Worm (Caenorhabditis elegans) whole organism, L3 larva: ENCODE data around the gene sdz-9.
A peak's percentile ranks its signal among the peaks of the same experiment; 100 is the strongest.

Experiments
- R02D3.7 ChIP-seq: fragments of 150-350 bp; optimal IDR thresholded peaks from 2 replicates; lab custom pipeline; 2014; ENCODE audit warnings: missing biosample characterization, missing genetic modification characterization
- ZK546.5 ChIP-seq: sonication (generic microtip); optimal IDR thresholded peaks from 2 replicates; lab custom pipeline; 2017; ENCODE audit warnings: missing biosample characterization, missing genetic modification characterization
- aly-2 ChIP-seq: fragments of 150-350 bp; optimal IDR thresholded peaks from 2 replicates; lab custom pipeline; 2014; ENCODE audit warnings: missing biosample characterization, missing genetic modification characterization
- ama-1 ChIP-seq: fragments of 150-350 bp; optimal IDR thresholded peaks from 2 replicates; lab custom pipeline; 2018
- ceh-16 ChIP-seq: sonication (generic microtip); optimal IDR thresholded peaks from 2 replicates; lab custom pipeline; 2017; ENCODE audit warnings: missing biosample characterization, missing genetic modification characterization
- ceh-28 ChIP-seq: fragments of 150-350 bp; optimal IDR thresholded peaks from 2 replicates; lab custom pipeline; 2014; ENCODE audit warnings: missing biosample characterization, missing genetic modification reagents, missing genetic modification characterization
- ceh-82 ChIP-seq: fragments of 150-350 bp; optimal IDR thresholded peaks from 2 replicates; lab custom pipeline; 2014; ENCODE audit warnings: missing biosample characterization, missing genetic modification characterization
- ceh-9 ChIP-seq: sonication (generic microtip); optimal IDR thresholded peaks from 2 replicates; lab custom pipeline; 2018; ENCODE audit warnings: missing biosample characterization, missing genetic modification characterization
- daf-12 ChIP-seq: fragments of 150-350 bp; optimal IDR thresholded peaks from 2 replicates; lab custom pipeline; 2014; ENCODE audit warnings: missing biosample characterization, missing genetic modification reagents, missing genetic modification characterization
- egl-27 ChIP-seq: sonication (generic microtip); optimal IDR thresholded peaks from 4 replicates; lab custom pipeline; 2017; ENCODE audit warnings: missing biosample characterization, missing genetic modification reagents, missing genetic modification characterization
- egl-5 ChIP-seq: fragments of 150-350 bp; optimal IDR thresholded peaks from 2 replicates; lab custom pipeline; 2017; ENCODE audit warnings: missing biosample characterization, missing genetic modification reagents, missing genetic modification characterization, inconsistent platforms
- elt-1 ChIP-seq: fragments of 150-350 bp; optimal IDR thresholded peaks from 2 replicates; lab custom pipeline; 2014; ENCODE audit warnings: missing biosample characterization, missing genetic modification characterization
- elt-2 ChIP-seq: sonication (generic microtip); optimal IDR thresholded peaks from 2 replicates; lab custom pipeline; 2016; ENCODE audit warnings: missing genetic modification reagents, mild to moderate bottlenecking, missing genetic modification characterization, missing compliant biosample characterization
- elt-3 ChIP-seq, 3 experiments: fragments of 150-350 bp in 1 of 3; sonication (generic microtip) in 2 of 3; optimal IDR thresholded peaks; 2 replicates in 2 of 3; 4 replicates in 1 of 3; lab custom pipeline; 2014 to 2017; ENCODE audit warnings: missing biosample characterization in 3 of 3, missing genetic modification characterization in 3 of 3
- eor-1 ChIP-seq, 2 experiments: fragments of 150-350 bp; optimal IDR thresholded peaks; 2 replicates each; lab custom pipeline; 2014 to 2018; ENCODE audit warnings: missing biosample characterization in 2 of 2, missing genetic modification characterization in 2 of 2
- fkh-10 ChIP-seq: sonication (generic microtip); optimal IDR thresholded peaks from 2 replicates; lab custom pipeline; 2017; ENCODE audit warnings: missing biosample characterization, missing genetic modification reagents, missing genetic modification characterization
- fkh-2 ChIP-seq: fragments of 150-350 bp; optimal IDR thresholded peaks from 2 replicates; lab custom pipeline; 2014; ENCODE audit warnings: missing biosample characterization, missing genetic modification reagents, missing genetic modification characterization
- fos-1 ChIP-seq: fragments of 150-350 bp; optimal IDR thresholded peaks from 2 replicates; lab custom pipeline; 2014; ENCODE audit warnings: missing biosample characterization, missing genetic modification characterization
- hmg-11 ChIP-seq: sonication (generic microtip); optimal IDR thresholded peaks from 2 replicates; lab custom pipeline; 2016; ENCODE audit warnings: missing genetic modification characterization, missing compliant biosample characterization
- jun-1 ChIP-seq: fragments of 150-350 bp; optimal IDR thresholded peaks from 2 replicates; lab custom pipeline; 2014; ENCODE audit warnings: missing biosample characterization, missing genetic modification reagents, missing genetic modification characterization
- lin-15B ChIP-seq: fragments of 150-350 bp; optimal IDR thresholded peaks from 2 replicates; lab custom pipeline; 2014; ENCODE audit warnings: missing biosample characterization, missing genetic modification characterization
- lin-39 ChIP-seq: fragments of 150-350 bp; optimal IDR thresholded peaks from 2 replicates; lab custom pipeline; 2018; ENCODE audit warnings: missing biosample characterization, missing genetic modification reagents, missing genetic modification characterization
- lsy-12 ChIP-seq: sonication (generic microtip); optimal IDR thresholded peaks from 2 replicates; lab custom pipeline; 2016; ENCODE audit warnings: mild to moderate bottlenecking, missing genetic modification characterization, missing compliant biosample characterization
- mdl-1 ChIP-seq: fragments of 150-350 bp; optimal IDR thresholded peaks from 2 replicates; lab custom pipeline; 2014; ENCODE audit warnings: missing biosample characterization, missing genetic modification characterization
- mml-1 ChIP-seq: fragments of 150-350 bp; sonication (generic microtip); optimal IDR thresholded peaks from 3 replicates; lab custom pipeline; 2014; ENCODE audit warnings: missing biosample characterization, missing genetic modification characterization
- nfya-1 ChIP-seq: sonication (generic microtip); optimal IDR thresholded peaks from 2 replicates; lab custom pipeline; 2017; ENCODE audit warnings: missing genetic modification characterization, mild to moderate bottlenecking, missing compliant biosample characterization, antibody characterized with exemption, moderate library complexity; ENCODE audit not compliant: insufficient read depth
- nhr-11 ChIP-seq: fragments of 150-350 bp; optimal IDR thresholded peaks from 2 replicates; lab custom pipeline; 2014; ENCODE audit warnings: missing biosample characterization, missing genetic modification characterization
- nhr-12 ChIP-seq: fragments of 150-350 bp; optimal IDR thresholded peaks from 2 replicates; lab custom pipeline; 2014; ENCODE audit warnings: missing biosample characterization, missing genetic modification characterization
- nhr-23 ChIP-seq: fragments of 150-350 bp; optimal IDR thresholded peaks from 2 replicates; lab custom pipeline; 2014; ENCODE audit warnings: missing biosample characterization, missing genetic modification reagents, missing genetic modification characterization
- nhr-237 ChIP-seq: fragments of 150-350 bp; optimal IDR thresholded peaks from 2 replicates; lab custom pipeline; 2014; ENCODE audit warnings: missing biosample characterization, missing genetic modification characterization
- nhr-25 ChIP-seq: sonication (generic microtip); optimal IDR thresholded peaks from 2 replicates; lab custom pipeline; 2017; ENCODE audit warnings: missing biosample characterization, missing genetic modification characterization
- nhr-28 ChIP-seq: fragments of 150-350 bp; optimal IDR thresholded peaks from 2 replicates; lab custom pipeline; 2014; ENCODE audit warnings: missing biosample characterization, missing genetic modification characterization
- nhr-43 ChIP-seq: sonication (generic microtip); optimal IDR thresholded peaks from 2 replicates; lab custom pipeline; 2016; ENCODE audit warnings: mild to moderate bottlenecking, missing genetic modification characterization, missing compliant biosample characterization; ENCODE audit not compliant: poor library complexity, severe bottlenecking
- nhr-67 ChIP-seq: fragments of 150-350 bp; optimal IDR thresholded peaks from 2 replicates; lab custom pipeline; 2014; ENCODE audit warnings: missing biosample characterization, missing genetic modification characterization
- nhr-76 ChIP-seq: fragments of 150-350 bp; sonication (generic microtip); optimal IDR thresholded peaks from 5 replicates; lab custom pipeline; 2014; ENCODE audit warnings: missing biosample characterization, missing genetic modification characterization
- nhr-77 ChIP-seq: fragments of 150-350 bp; optimal IDR thresholded peaks from 2 replicates; lab custom pipeline; 2014; ENCODE audit warnings: missing biosample characterization, missing genetic modification characterization
- pha-4 ChIP-seq: fragments of 150-350 bp; optimal IDR thresholded peaks from 2 replicates; lab custom pipeline; 2014; ENCODE audit warnings: missing biosample characterization, missing genetic modification reagents, missing genetic modification characterization
- pqm-1 ChIP-seq: fragments of 150-350 bp; optimal IDR thresholded peaks from 2 replicates; lab custom pipeline; 2017; ENCODE audit warnings: missing biosample characterization, missing genetic modification characterization, inconsistent platforms
- sea-2 ChIP-seq: fragments of 150-350 bp; sonication (generic microtip); optimal IDR thresholded peaks from 4 replicates; lab custom pipeline; 2014; ENCODE audit warnings: missing biosample characterization, missing genetic modification reagents, missing genetic modification characterization
- skn-1 ChIP-seq: fragments of 150-350 bp; optimal IDR thresholded peaks from 2 replicates; lab custom pipeline; 2014; ENCODE audit warnings: missing biosample characterization, missing genetic modification characterization
- snpc-4 ChIP-seq: fragments of 150-350 bp; optimal IDR thresholded peaks from 2 replicates; lab custom pipeline; 2014; ENCODE audit warnings: missing biosample characterization, missing genetic modification characterization
- tbx-2 ChIP-seq: sonication (generic microtip); optimal IDR thresholded peaks from 2 replicates; lab custom pipeline; 2016; ENCODE audit warnings: mild to moderate bottlenecking, missing genetic modification characterization, missing compliant biosample characterization
- unc-39 ChIP-seq: sonication (generic microtip); optimal IDR thresholded peaks from 4 replicates; lab custom pipeline; 2017; ENCODE audit warnings: missing biosample characterization, missing genetic modification characterization
- unc-62 ChIP-seq: fragments of 150-350 bp; sonication (generic microtip); optimal IDR thresholded peaks from 4 replicates; lab custom pipeline; 2014; ENCODE audit warnings: missing biosample characterization, missing genetic modification reagents, missing genetic modification characterization
- zag-1 ChIP-seq: fragments of 150-350 bp; optimal IDR thresholded peaks from 2 replicates; lab custom pipeline; 2014; ENCODE audit warnings: missing biosample characterization, missing genetic modification characterization
- ztf-11 ChIP-seq: fragments of 150-350 bp; optimal IDR thresholded peaks from 2 replicates; lab custom pipeline; 2014; ENCODE audit warnings: missing biosample characterization, missing genetic modification characterization
- ztf-4 ChIP-seq: fragments of 150-350 bp; optimal IDR thresholded peaks from 2 replicates; lab custom pipeline; 2014; ENCODE audit warnings: missing biosample characterization, missing genetic modification characterization

Gene sdz-9

ce11 chrII:2802804-2803586 is 29.6 kb upstream of the sdz-9 start:
- TF ChIP-seq pha-4 (tag; lab: Kevin White, UChicago) (no peak), tbx-2 (tag; lab: Kevin White, UChicago) (no peak), nhr-12 (tag; lab: Kevin White, UChicago) (no peak), nhr-28 (tag; lab: Kevin White, UChicago) (no peak), nhr-76 (no peak), ama-1 (lab: Kevin White, UChicago) (no peak), lin-39 (no peak), nhr-23 (tag; lab: Kevin White, UChicago) (no peak), lin-15B (tag; lab: Kevin White, UChicago) (no peak), ceh-28 (tag; lab: Kevin White, UChicago) (no peak), nhr-67 (tag; lab: Kevin White, UChicago) (no peak), nfya-1 (no peak), hmg-11 (tag; lab: Kevin White, UChicago) (no peak), snpc-4 (tag; lab: Kevin White, UChicago) (no peak), egl-5 (tag; lab: Kevin White, UChicago) (no peak), ceh-82 (no peak), ceh-16 (no peak), jun-1 (tag; lab: Kevin White, UChicago) (no peak), fkh-2 (no peak), unc-62 (GFP tag; lab: Kevin White, UChicago) (no peak), elt-2 (peak; percentile 89), nhr-11 (tag; lab: Kevin White, UChicago) (no peak), fos-1 (tag; lab: Kevin White, UChicago) (no peak), ZK546.5 (tag; lab: Kevin White, UChicago) (no peak), ztf-11 (tag; lab: Kevin White, UChicago) (no peak), elt-3 (tag; optimal IDR thresholded peaks at IDR 0.05; lab: Kevin White, UChicago) (peak in 1 of 3 experiments; percentile 30), lsy-12 (tag; lab: Kevin White, UChicago) (no peak), mdl-1 (tag; lab: Kevin White, UChicago) (no peak), R02D3.7 (tag; lab: Kevin White, UChicago) (no peak), elt-1 (tag; lab: Kevin White, UChicago) (no peak), unc-39 (no peak), zag-1 (tag; lab: Kevin White, UChicago) (no peak), skn-1 (tag; lab: Kevin White, UChicago) (no peak), egl-27 (tag; lab: Kevin White, UChicago) (no peak), aly-2 (tag; lab: Kevin White, UChicago) (no peak), ceh-9 (no peak), sea-2 (GFP tag; lab: Kevin White, UChicago) (no peak), nhr-43 (peak; percentile 15), nhr-77 (tag; lab: Kevin White, UChicago) (no peak), daf-12 (tag; lab: Kevin White, UChicago) (no peak), mml-1 (tag; lab: Kevin White, UChicago) (peak; percentile 37), nhr-237 (tag; lab: Kevin White, UChicago) (no peak), fkh-10 (GFP tag; lab: Kevin White, UChicago) (no peak), ztf-4 (tag; lab: Kevin White, UChicago) (no peak), eor-1 (tag; optimal IDR thresholded peaks at IDR 0.05; lab: Kevin White, UChicago) (no peak), nhr-25 (peak; percentile 18), pqm-1 (tag; lab: Kevin White, UChicago) (peak; percentile 64)
